Fruit fly (Drosophila melanogaster) whole organism, prepupa: ENCODE data around the gene CG46059.

Source experiments
- Blimp-1 ChIP-seq: fragments of 200-800 bp; sonication (Bioruptor generic); optimal IDR thresholded peaks from 3 replicates; lab custom pipeline; 2017; ENCODE audit warnings: missing biosample characterization, missing genetic modification characterization, mild to moderate bottlenecking, moderate library complexity, missing genetic modification reagents
- CG11902 ChIP-seq: fragments of 200-800 bp; sonication (Bioruptor generic); optimal IDR thresholded peaks from 3 replicates; lab custom pipeline; 2016; ENCODE audit warnings: missing biosample characterization, missing genetic modification characterization
- CG15336 ChIP-seq: fragments of 200-800 bp; sonication (Bioruptor generic); IDR thresholded peaks from 2 replicates; pipeline ENCODE4 v1.3.6; 2022; ENCODE audit warnings: missing biosample characterization, missing genetic modification characterization
- CG1621 ChIP-seq: fragments of 200-800 bp; sonication (Bioruptor generic); optimal IDR thresholded peaks from 3 replicates; lab custom pipeline; 2018; ENCODE audit warnings: missing biosample characterization, mild to moderate bottlenecking, missing genetic modification characterization
- CG31627 ChIP-seq: fragments of 200-800 bp; sonication (Bioruptor generic); optimal IDR thresholded peaks from 3 replicates; lab custom pipeline; 2016; ENCODE audit warnings: missing biosample characterization, missing genetic modification characterization
- CG3919 ChIP-seq: fragments of 200-800 bp; sonication (Bioruptor generic); optimal IDR thresholded peaks from 3 replicates; lab custom pipeline; 2016; ENCODE audit warnings: missing biosample characterization, missing genetic modification characterization
- CG4318 ChIP-seq: fragments of 200-800 bp; sonication (Bioruptor generic); optimal IDR thresholded peaks from 3 replicates; lab custom pipeline; 2017; ENCODE audit warnings: missing biosample characterization, mild to moderate bottlenecking, missing genetic modification characterization
- CG6163 ChIP-seq: fragments of 200-800 bp; sonication (Bioruptor generic); IDR thresholded peaks from 3 replicates; pipeline ENCODE4 v1.3.6; 2022; ENCODE audit warnings: missing biosample characterization, missing genetic modification characterization
- CG6792 ChIP-seq: fragments of 200-800 bp; sonication (Bioruptor generic); optimal IDR thresholded peaks from 3 replicates; lab custom pipeline; 2016; ENCODE audit warnings: missing biosample characterization, missing genetic modification characterization
- CG6808 ChIP-seq: fragments of 200-800 bp; sonication (Bioruptor generic); optimal IDR thresholded peaks from 3 replicates; lab custom pipeline; 2017; ENCODE audit warnings: missing biosample characterization, missing genetic modification characterization, mild to moderate bottlenecking, moderate library complexity, missing genetic modification reagents
- CG6854 ChIP-seq: fragments of 200-800 bp; sonication (Bioruptor generic); optimal IDR thresholded peaks from 2 replicates; lab custom pipeline; 2017; ENCODE audit warnings: missing biosample characterization, mild to moderate bottlenecking, missing genetic modification characterization
- CG7368 ChIP-seq: fragments of 200-800 bp; sonication (Bioruptor generic); optimal IDR thresholded peaks from 3 replicates; lab custom pipeline; 2016; ENCODE audit warnings: missing biosample characterization, missing genetic modification characterization
- CG8632 ChIP-seq: fragments of 200-800 bp; sonication (Bioruptor generic); optimal IDR thresholded peaks from 3 replicates; lab custom pipeline; 2016; ENCODE audit warnings: missing biosample characterization, missing genetic modification characterization
- Eip75B ChIP-seq: fragments of 200-800 bp; sonication (Bioruptor generic); optimal IDR thresholded peaks from 3 replicates; lab custom pipeline; 2016; ENCODE audit warnings: missing biosample characterization, missing genetic modification characterization
- Eip78C ChIP-seq: fragments of 200-800 bp; sonication (Bioruptor generic); peaks from one replicate; lab custom pipeline; 2016; ENCODE audit warnings: missing biosample characterization, missing genetic modification characterization
- Gug ChIP-seq: fragments of 200-800 bp; sonication (Bioruptor generic); IDR thresholded peaks from 2 replicates; pipeline ENCODE4 v1.3.6; 2022; ENCODE audit warnings: missing biosample characterization, missing genetic modification characterization
- Hr4 ChIP-seq: fragments of 200-800 bp; sonication (Bioruptor generic); optimal IDR thresholded peaks from 3 replicates; lab custom pipeline; 2016; ENCODE audit warnings: missing biosample characterization, missing genetic modification characterization
- Sox102F ChIP-seq: fragments of 200-800 bp; sonication (Bioruptor generic); optimal IDR thresholded peaks from 2 replicates; lab custom pipeline; 2016; ENCODE audit warnings: missing biosample characterization, mild to moderate bottlenecking, missing genetic modification characterization
- Sox15 ChIP-seq: fragments of 200-800 bp; sonication (Bioruptor generic); optimal IDR thresholded peaks from 3 replicates; lab custom pipeline; 2016; ENCODE audit warnings: missing biosample characterization, missing genetic modification characterization
- achi ChIP-seq: fragments of 200-800 bp; sonication (Bioruptor generic); optimal IDR thresholded peaks from 3 replicates; lab custom pipeline; 2016; ENCODE audit warnings: missing biosample characterization, missing genetic modification characterization
- dsx ChIP-seq: fragments of 200-800 bp; optimal IDR thresholded peaks from 3 replicates; lab custom pipeline; 2019; ENCODE audit warnings: missing biosample characterization, mild to moderate bottlenecking, missing genetic modification characterization, moderate library complexity; ENCODE audit not compliant: poor library complexity, severe bottlenecking
- eg ChIP-seq: fragments of 200-800 bp; sonication (Bioruptor generic); IDR thresholded peaks from 3 replicates; pipeline ENCODE4 v1.3.6; 2022; ENCODE audit warnings: missing biosample characterization, missing genetic modification characterization
- esn ChIP-seq: fragments of 200-800 bp; sonication (Bioruptor generic); optimal IDR thresholded peaks from 2 replicates; lab custom pipeline; 2016; ENCODE audit warnings: missing biosample characterization, mild to moderate bottlenecking, missing genetic modification characterization, moderate library complexity
- fd59A ChIP-seq: fragments of 200-800 bp; sonication (Bioruptor generic); optimal IDR thresholded peaks from 2 replicates; lab custom pipeline; 2017; ENCODE audit warnings: missing biosample characterization, mild to moderate bottlenecking, missing genetic modification characterization, missing genetic modification reagents
- fd85E ChIP-seq: fragments of 200-800 bp; sonication (Bioruptor generic); optimal IDR thresholded peaks from 3 replicates; lab custom pipeline; 2016; ENCODE audit warnings: missing biosample characterization, missing genetic modification characterization
- fkh ChIP-seq: fragments of 200-800 bp; sonication (Bioruptor generic); optimal IDR thresholded peaks from 3 replicates; lab custom pipeline; 2017; ENCODE audit warnings: missing biosample characterization, mild to moderate bottlenecking, missing genetic modification characterization, moderate library complexity
- net ChIP-seq: fragments of 200-800 bp; sonication (Bioruptor generic); optimal IDR thresholded peaks from 3 replicates; lab custom pipeline; 2016; ENCODE audit warnings: missing biosample characterization, missing genetic modification characterization
- pdm3 ChIP-seq: fragments of 200-800 bp; sonication (Bioruptor generic); optimal IDR thresholded peaks from 3 replicates; lab custom pipeline; 2016; ENCODE audit warnings: missing biosample characterization, missing genetic modification characterization
- spab ChIP-seq: fragments of 200-800 bp; sonication (Bioruptor generic); optimal IDR thresholded peaks from 2 replicates; lab custom pipeline; 2017; ENCODE audit warnings: missing biosample characterization, mild to moderate bottlenecking, missing genetic modification characterization, missing genetic modification reagents
- svp ChIP-seq: fragments of 200-800 bp; sonication (Bioruptor generic); peaks from one replicate; lab custom pipeline; 2016; ENCODE audit warnings: missing biosample characterization, missing genetic modification characterization

The CG46059 gene

dm6 chr2L:19190195-19190594 is 6.6 kb upstream of the CG46059 start, which contains the start of gene drl (continued):
- TF ChIP-seq fd85E (no peak), CG1621 (tag; lab: Kevin White, UChicago) (no peak), esn (GFP tag; lab: Kevin White, UChicago) (peak; percentile 38), CG31627 (GFP tag; lab: Kevin White, UChicago) (no peak), Blimp-1 (GFP tag; lab: Kevin White, UChicago) (no peak), Sox15 (no peak), CG6808 (peak; percentile 8), eg (GFP tag; lab: Robert Waterston, UW) (peak; percentile 54; the same call in 1 of the 3 replicates), CG15336 (GFP tag; lab: Robert Waterston, UW) (peak; percentile 31; the same call in 1 of the 2 replicates), Hr4 (GFP tag; lab: Kevin White, UChicago) (no peak), dsx (GFP tag; lab: Kevin White, UChicago) (no peak), CG6163 (GFP tag; lab: Robert Waterston, UW) (peak; percentile 61), Eip75B (GFP tag; lab: Kevin White, UChicago) (peak; percentile 35), fkh (peak; percentile 93), spab (GFP tag; lab: Kevin White, UChicago) (no peak), Eip78C (peak; percentile 81)

dm6 chr2L:19185676-19186239 is 2.2 kb upstream of the CG46059 start, which contains the start of the genes gammaTub37C and pigeon:
Gene gammaTub37C (minus strand): TSS chr2L:19185726.
Gene pigeon (plus strand): TSS chr2L:19186043.
- TF ChIP-seq CG31627 (GFP tag; lab: Kevin White, UChicago) (no peak), Eip78C (peak; percentile 52), esn (GFP tag; lab: Kevin White, UChicago) (peak; percentile 6), CG11902 (GFP tag; lab: Kevin White, UChicago) (no peak)

- TF ChIP-seq CG6792 (no peak), fd85E (no peak), CG7368 (GFP tag; lab: Kevin White, UChicago) (no peak), achi (no peak), CG8632 (GFP tag; lab: Kevin White, UChicago) (no peak), CG11902 (GFP tag; lab: Kevin White, UChicago) (no peak), Gug (no peak), Eip78C (no peak), CG3919 (GFP tag; lab: Kevin White, UChicago) (no peak), svp (no peak), Sox15 (no peak), CG6854 (GFP tag; lab: Kevin White, UChicago) (no peak), esn (GFP tag; lab: Kevin White, UChicago) (no peak), fd59A (GFP tag; lab: Kevin White, UChicago) (no peak), net (GFP tag; lab: Kevin White, UChicago) (no peak), pdm3 (GFP tag; lab: Kevin White, UChicago) (no peak), Sox102F (GFP tag; lab: Kevin White, UChicago) (no peak), CG4318 (GFP tag; lab: Kevin White, UChicago) (no peak)
Observed at dm6 chr2L:19182710-19183109, 877 bp downstream of the CG46059 start, which contains the start of gene CG42688. Gene CG42688 (minus strand): TSS chr2L:19182810.

dm6 chr2L:19181153-19181892 is 2.3 kb downstream of the CG46059 start, which contains the start of gene CG17568:
Gene CG17568 (minus strand): TSS chr2L:19181702.
- TF ChIP-seq esn (GFP tag; lab: Kevin White, UChicago), result peak; percentile 3
- TF ChIP-seq Sox15, result no peak
- TF ChIP-seq Eip78C, result peak; percentile 62
- TF ChIP-seq fkh, result peak; percentile 69
- TF ChIP-seq, all 60 proteins: peak for 3
